Worm (Caenorhabditis elegans) whole organism, young adult: Measurements from ENCODE around the gene vps-33.1.

Experiments
- F49E8.2 ChIP-seq: sonication (generic microtip); optimal IDR thresholded peaks from 3 replicates; lab custom pipeline; 2017; ENCODE audit warnings: missing genetic modification characterization, mild to moderate bottlenecking, missing compliant biosample characterization, antibody characterized with exemption, moderate library complexity; ENCODE audit not compliant: insufficient read depth
- K12H6.12 ChIP-seq: fragments of 200-800 bp; sonication (Bioruptor generic); optimal IDR thresholded peaks from 2 replicates; lab custom pipeline; 2018; ENCODE audit warnings: mild to moderate bottlenecking, missing genetic modification characterization, missing compliant biosample characterization
- ama-1 ChIP-seq, 3 experiments: fragments of 150-350 bp in 1 of 3; sonication (generic microtip) in 2 of 3; optimal IDR thresholded peaks; 2 replicates each; lab custom pipeline; 2014 to 2018; ENCODE audit warnings: missing biosample characterization in 2 of 3, missing genetic modification characterization in 2 of 3, missing genetic modification reagents in 2 of 3
- cebp-1 ChIP-seq, 2 experiments: fragments of 200-800 bp in 1 of 2; sonication (Bioruptor generic) in 1 of 2; sonication (generic microtip) in 1 of 2; IDR thresholded peaks in 1 of 2; optimal IDR thresholded peaks in 1 of 2; 2 replicates each; pipeline versions ENCODE4 v1.3.6 to Lab custom; 2017 to 2022; ENCODE audit warnings: missing compliant biosample characterization in 2 of 2, missing genetic modification characterization in 2 of 2, mild to moderate bottlenecking in 1 of 2, missing genetic modification reagents in 1 of 2, moderate library complexity in 1 of 2
- ceh-79 ChIP-seq: sonication (generic microtip); optimal IDR thresholded peaks from 2 replicates; lab custom pipeline; 2017; ENCODE audit warnings: mild to moderate bottlenecking, missing genetic modification characterization, missing compliant biosample characterization
- let-526 ChIP-seq: fragments of 200-800 bp; sonication (Bioruptor generic); IDR thresholded peaks from 2 replicates; pipeline ENCODE4 v1.3.6; 2022; ENCODE audit warnings: missing genetic modification reagents, missing genetic modification characterization, missing compliant biosample characterization
- madf-8 ChIP-seq: fragments of 200-800 bp; sonication (Bioruptor generic); conservative IDR thresholded peaks from 2 replicates; pipeline ENCODE4 v1.3.6; 2022; ENCODE audit warnings: missing genetic modification reagents, missing genetic modification characterization, missing compliant biosample characterization
- snpc-3.4 ChIP-seq: sonication (generic microtip); optimal IDR thresholded peaks from 2 replicates; lab custom pipeline; 2017; ENCODE audit warnings: missing genetic modification characterization, mild to moderate bottlenecking, missing compliant biosample characterization, antibody characterized with exemption, moderate library complexity, missing genotype, missing genetic modification reagents
- unc-130 ChIP-seq: sonication (generic microtip); optimal IDR thresholded peaks from 2 replicates; lab custom pipeline; 2016; ENCODE audit warnings: missing genetic modification reagents, missing genetic modification characterization, missing compliant biosample characterization
- unc-62 ChIP-seq: fragments of 150-350 bp; optimal IDR thresholded peaks from 2 replicates; lab custom pipeline; 2014; ENCODE audit warnings: missing biosample characterization, missing genetic modification reagents, missing genetic modification characterization
- ztf-3 ChIP-seq: fragments of 200-800 bp; sonication (Bioruptor generic); optimal IDR thresholded peaks from 2 replicates; lab custom pipeline; 2018; ENCODE audit warnings: mild to moderate bottlenecking, missing genetic modification characterization, missing compliant biosample characterization

DNA sequence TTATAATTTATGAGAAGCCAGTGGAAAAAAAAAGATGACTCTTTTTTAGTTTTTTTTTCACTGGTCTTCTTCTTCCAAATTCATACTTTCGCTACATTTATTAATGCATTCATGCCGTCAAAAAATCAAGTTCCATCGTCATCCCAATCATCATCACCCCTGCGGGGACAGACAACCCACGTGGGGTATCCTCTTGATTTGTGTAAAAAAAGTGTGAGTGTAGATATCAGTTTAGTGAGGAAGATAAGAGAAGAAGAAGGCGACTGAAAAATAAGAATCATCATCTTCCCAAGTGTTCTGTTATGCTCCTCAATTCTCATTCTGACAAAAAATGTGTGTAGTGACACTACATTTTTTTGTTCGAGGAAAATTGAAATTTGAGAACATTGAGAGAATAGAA is 31.2 kb downstream of the vps-33.1 start:
- TF ChIP-seq K12H6.12 (no peak), ama-1 (optimal IDR thresholded peaks at IDR 0.05; lab: Kevin White, UChicago) (no peak), ama-1 (GFP tag; optimal IDR thresholded peaks at IDR 0.05; lab: Kevin White, UChicago) (no peak), ceh-79 (no peak), cebp-1 (GFP tag; IDR thresholded peaks at IDR 0.05; lab: Robert Waterston, UW) (no peak), cebp-1 (tag; optimal IDR thresholded peaks at IDR 0.05; lab: Kevin White, UChicago) (no peak), madf-8 (GFP tag; lab: Robert Waterston, UW) (no peak), unc-130 (GFP tag; lab: Kevin White, UChicago) (no peak), ztf-3 (GFP tag; lab: Kevin White, UChicago) (no peak), snpc-3.4 (tag; lab: Kevin White, UChicago) (no peak), let-526 (no peak), unc-62 (no peak), F49E8.2 (tag; lab: Kevin White, UChicago) (no peak)
